Worm (Caenorhabditis elegans): ENCODE measurements around the gene Y37E11B.5.

The Y37E11B.5 gene

DNA sequence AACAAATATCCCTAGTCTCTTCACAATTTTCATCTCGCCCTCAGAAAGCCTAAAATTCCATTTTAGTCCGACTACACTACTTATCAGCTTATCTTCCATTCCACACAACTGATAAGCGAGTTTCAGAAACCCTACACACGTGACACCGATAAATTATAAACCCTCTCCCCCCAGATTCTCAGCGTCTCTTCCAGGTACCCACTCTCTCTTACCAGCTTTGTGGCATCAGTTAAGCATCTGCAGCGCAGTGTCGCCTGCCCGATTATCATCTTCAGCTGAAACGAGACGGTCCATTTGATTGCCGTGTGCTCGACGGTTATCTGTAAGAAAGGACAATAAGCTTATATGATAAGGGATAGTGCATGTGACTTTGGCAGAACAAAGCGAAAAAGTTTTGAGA, 13.5 kb upstream of the Y37E11B.5 start:
- no peak for TF ChIP-seq elt-1 (tag; optimal IDR thresholded peaks at IDR 0.05; ENCODE audit: borderline replicate concordance, insufficient read depth)
- no peak for TF ChIP-seq bed-3 (GFP tag; optimal IDR thresholded peaks at IDR 0.05)
- no peak for TF ChIP-seq lin-32 (GFP tag; optimal IDR thresholded peaks at IDR 0.05)
- no peak for TF ChIP-seq ceh-83 (GFP tag; optimal IDR thresholded peaks at IDR 0.05)
- no peak for TF ChIP-seq sem-2 (GFP tag; optimal IDR thresholded peaks at IDR 0.05)
- no peak for TF ChIP-seq unc-62 (GFP tag; optimal IDR thresholded peaks at IDR 0.05)
- no peak for TF ChIP-seq unc-39 (tag; optimal IDR thresholded peaks at IDR 0.05)
- no peak for TF ChIP-seq blmp-1 (tag; optimal IDR thresholded peaks at IDR 0.05)
- TF ChIP-seq mep-1 (tag; optimal IDR thresholded peaks at IDR 0.05) = no peak
- no peak for TF ChIP-seq nhr-12 (tag; optimal IDR thresholded peaks at IDR 0.05)
- no peak for TF ChIP-seq nhr-2 (tag; optimal IDR thresholded peaks at IDR 0.05)
- no peak for TF ChIP-seq sptf-1 (tag; optimal IDR thresholded peaks at IDR 0.05)
- no peak for TF ChIP-seq ceh-39 (tag; optimal IDR thresholded peaks at IDR 0.05)
- TF ChIP-seq M03D4.4 (tag; optimal IDR thresholded peaks at IDR 0.05) = no peak

DNA sequence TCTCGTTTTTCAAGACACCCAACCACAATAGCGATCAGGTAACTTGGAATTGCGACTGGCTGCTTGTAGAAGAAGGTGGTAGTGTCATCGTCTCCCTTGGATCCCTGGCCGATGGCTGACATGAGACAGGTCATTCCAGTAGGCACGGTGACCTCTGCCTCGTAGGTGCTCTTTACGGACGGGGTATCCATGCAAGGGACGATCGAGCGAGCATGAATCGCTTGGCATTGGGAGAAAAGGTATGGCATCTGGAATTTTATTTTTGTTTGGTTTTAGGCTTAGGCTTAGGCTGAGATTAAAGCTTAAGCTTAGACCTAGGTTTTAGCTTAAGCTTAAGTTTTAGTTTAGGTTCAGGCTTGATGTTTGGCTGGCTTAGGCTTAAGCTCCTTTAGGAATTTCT, 12.6 kb upstream of the Y37E11B.5 start:
- no peak for TF ChIP-seq cnd-1 (tag; optimal IDR thresholded peaks at IDR 0.05)
- no peak for TF ChIP-seq ces-1 (GFP tag; optimal IDR thresholded peaks at IDR 0.05)
- TF ChIP-seq ztf-11 (tag; optimal IDR thresholded peaks at IDR 0.05) = no peak
- no peak for TF ChIP-seq hlh-1 (tag; optimal IDR thresholded peaks at IDR 0.05)
- TF ChIP-seq lsy-2 (tag; optimal IDR thresholded peaks at IDR 0.05) = no peak
- TF ChIP-seq tbx-8 (GFP tag; optimal IDR thresholded peaks at IDR 0.05) = no peak
- no peak for TF ChIP-seq lin-32 (GFP tag; optimal IDR thresholded peaks at IDR 0.05)
- TF ChIP-seq nhr-12 (tag; optimal IDR thresholded peaks at IDR 0.05) = no peak
- TF ChIP-seq flh-1 (GFP tag; optimal IDR thresholded peaks at IDR 0.05) = no peak
- no peak for TF ChIP-seq nhr-28 (tag; optimal IDR thresholded peaks at IDR 0.05)
- no peak for TF ChIP-seq M03D4.4 (tag; optimal IDR thresholded peaks at IDR 0.05)
- TF ChIP-seq ceh-83 (GFP tag; optimal IDR thresholded peaks at IDR 0.05) = no peak

ce11 chrIV:3608547-3609222, 10.3 kb upstream of the Y37E11B.5 start:
- TF ChIP-seq mls-2 (tag; optimal IDR thresholded peaks at IDR 0.05) (no peak), drap-1 (GFP tag; optimal IDR thresholded peaks at IDR 0.05) (no peak), bed-3 (GFP tag; optimal IDR thresholded peaks at IDR 0.05) (no peak), ztf-11 (tag; optimal IDR thresholded peaks at IDR 0.05) (no peak), tbx-8 (GFP tag; optimal IDR thresholded peaks at IDR 0.05) (no peak), ces-1 (GFP tag; optimal IDR thresholded peaks at IDR 0.05) (no peak), unc-120 (tag; optimal IDR thresholded peaks at IDR 0.05; ENCODE audit: poor library complexity, severe bottlenecking) (no peak), sem-2 (GFP tag; optimal IDR thresholded peaks at IDR 0.05) (no peak), unc-39 (tag; optimal IDR thresholded peaks at IDR 0.05) (no peak), pha-4 (tag; optimal IDR thresholded peaks at IDR 0.05) (no peak), nhr-2 (tag; optimal IDR thresholded peaks at IDR 0.05) (no peak), mep-1 (tag; optimal IDR thresholded peaks at IDR 0.05) (no peak), lin-32 (GFP tag; optimal IDR thresholded peaks at IDR 0.05) (no peak), hlh-1 (tag; optimal IDR thresholded peaks at IDR 0.05) (no peak), nhr-237 (tag; optimal IDR thresholded peaks at IDR 0.05) (no peak), lsy-2 (tag; optimal IDR thresholded peaks at IDR 0.05) (no peak), lin-13 (tag; optimal IDR thresholded peaks at IDR 0.05) (no peak), snpc-4 (tag; optimal IDR thresholded peaks at IDR 0.05) (no peak)

ce11 chrIV:3606285-3606834, 8.0 kb upstream of the Y37E11B.5 start, which contains the start of the genes Y37E11B.10 and kgb-2:
Gene Y37E11B.10 (minus strand): TSS chrIV:3606466.
Gene kgb-2 (plus strand): TSS chrIV:3606784.
- TF ChIP-seq ceh-39 (tag; optimal IDR thresholded peaks at IDR 0.05) (no peak), flh-1 (GFP tag; optimal IDR thresholded peaks at IDR 0.05) (no peak)

ce11 chrIV:3604104-3604503, 5.8 kb upstream of the Y37E11B.5 start:
- no peak for TF ChIP-seq M03D4.4 (tag; optimal IDR thresholded peaks at IDR 0.05)
- TF ChIP-seq flh-1 (GFP tag; optimal IDR thresholded peaks at IDR 0.05) = no peak
- no peak for TF ChIP-seq unc-120 (tag; optimal IDR thresholded peaks at IDR 0.05; ENCODE audit: poor library complexity, severe bottlenecking)
- TF ChIP-seq drap-1 (GFP tag; optimal IDR thresholded peaks at IDR 0.05) = no peak
- TF ChIP-seq mls-2 (tag; optimal IDR thresholded peaks at IDR 0.05) = no peak
- no peak for TF ChIP-seq lin-32 (GFP tag; optimal IDR thresholded peaks at IDR 0.05)
- TF ChIP-seq mep-1 (tag; optimal IDR thresholded peaks at IDR 0.05) = no peak
- no peak for TF ChIP-seq zip-8 (tag; optimal IDR thresholded peaks at IDR 0.05)
- no peak for TF ChIP-seq tbx-8 (GFP tag; optimal IDR thresholded peaks at IDR 0.05)
- no peak for TF ChIP-seq ceh-39 (tag; optimal IDR thresholded peaks at IDR 0.05)
- TF ChIP-seq snpc-4 (tag; optimal IDR thresholded peaks at IDR 0.05) = no peak
- no peak for TF ChIP-seq nhr-2 (tag; optimal IDR thresholded peaks at IDR 0.05)
- no peak for TF ChIP-seq lsy-2 (tag; optimal IDR thresholded peaks at IDR 0.05)
